Worm (Caenorhabditis elegans) whole organism, L2 larva: ENCODE data around the gene catp-2.

ENCODE experiments used
- elt-1 ChIP-seq: fragments of 150-350 bp; optimal IDR thresholded peaks from 2 replicates; lab custom pipeline; 2014; ENCODE audit warnings: missing biosample characterization, missing genetic modification characterization
- fos-1 ChIP-seq: fragments of 150-350 bp; optimal IDR thresholded peaks from 2 replicates; lab custom pipeline; 2014; ENCODE audit warnings: missing biosample characterization, missing genetic modification characterization
- nhr-10 ChIP-seq: sonication (generic microtip); optimal IDR thresholded peaks from 2 replicates; lab custom pipeline; 2017; ENCODE audit warnings: missing biosample characterization, missing genetic modification characterization
- nhr-11 ChIP-seq: fragments of 150-350 bp; optimal IDR thresholded peaks from 2 replicates; lab custom pipeline; 2014; ENCODE audit warnings: missing biosample characterization, missing genetic modification characterization
- nhr-23 ChIP-seq: fragments of 150-350 bp; optimal IDR thresholded peaks from 2 replicates; lab custom pipeline; 2014; ENCODE audit warnings: missing biosample characterization, missing genetic modification reagents, missing genetic modification characterization
- nhr-77 ChIP-seq: fragments of 150-350 bp; optimal IDR thresholded peaks from 2 replicates; lab custom pipeline; 2014; ENCODE audit warnings: missing biosample characterization, missing genetic modification characterization
- peb-1 ChIP-seq: fragments of 150-350 bp; optimal IDR thresholded peaks from 2 replicates; lab custom pipeline; 2014; ENCODE audit warnings: missing biosample characterization, missing genetic modification characterization
- skn-1 ChIP-seq: sonication (generic microtip); optimal IDR thresholded peaks from 2 replicates; lab custom pipeline; 2017; ENCODE audit warnings: missing biosample characterization, missing genetic modification characterization
- snpc-4 ChIP-seq: fragments of 150-350 bp; optimal IDR thresholded peaks from 2 replicates; lab custom pipeline; 2014; ENCODE audit warnings: missing biosample characterization, missing genetic modification characterization
- zag-1 ChIP-seq: fragments of 150-350 bp; optimal IDR thresholded peaks from 2 replicates; lab custom pipeline; 2014; ENCODE audit warnings: missing biosample characterization, missing genetic modification characterization

DNA sequence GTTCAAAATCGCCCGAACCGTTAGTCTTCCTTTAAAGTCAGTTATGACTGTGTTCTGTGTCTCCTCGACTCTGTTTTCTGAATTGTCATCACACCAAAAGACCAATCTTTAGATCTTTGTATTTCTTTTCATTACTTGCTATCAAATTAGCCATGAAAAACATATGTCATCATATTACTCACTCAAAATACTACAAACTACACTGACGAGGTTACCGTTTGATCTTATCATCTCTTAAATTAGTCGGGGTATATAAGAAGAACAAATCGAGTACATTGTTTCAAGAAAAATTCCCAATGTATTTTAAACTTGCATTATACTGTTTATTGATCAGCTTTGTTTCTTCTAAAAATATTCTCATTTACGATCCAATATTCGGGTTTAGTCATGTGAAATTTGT lies 25.9 kb upstream of the catp-2 start, which contains the start of gene ugt-13:
- TF ChIP-seq nhr-77 (tag; lab: Kevin White, UChicago) (no peak), fos-1 (tag; lab: Kevin White, UChicago) (peak; percentile 1), zag-1 (no peak), nhr-10 (tag; lab: Kevin White, UChicago) (no peak), nhr-23 (tag; lab: Kevin White, UChicago) (no peak), skn-1 (no peak), snpc-4 (tag; lab: Kevin White, UChicago) (no peak), elt-1 (tag; lab: Kevin White, UChicago) (no peak), peb-1 (no peak), nhr-11 (tag; lab: Kevin White, UChicago) (no peak)
